Worm (Caenorhabditis elegans) whole organism, L2 larva: ENCODE measurements around the gene pptr-2.

ENCODE experiments used
- F13H6.1 ChIP-seq: sonication (generic microtip); optimal IDR thresholded peaks from 2 replicates; lab custom pipeline; 2016; ENCODE audit warnings: missing genetic modification characterization, missing compliant biosample characterization
- R02D3.7 ChIP-seq: fragments of 150-350 bp; optimal IDR thresholded peaks from 2 replicates; lab custom pipeline; 2014; ENCODE audit warnings: missing biosample characterization, missing genetic modification characterization
- Y55F3AM.14 ChIP-seq: fragments of 200-800 bp; sonication (Bioruptor generic); optimal IDR thresholded peaks from 2 replicates; lab custom pipeline; 2018; ENCODE audit warnings: mild to moderate bottlenecking, missing genetic modification characterization, missing compliant biosample characterization
- ZK546.5 ChIP-seq: sonication (generic microtip); optimal IDR thresholded peaks from 2 replicates; lab custom pipeline; 2017; ENCODE audit warnings: missing biosample characterization, missing genetic modification characterization
- alr-1 ChIP-seq: fragments of 150-350 bp; optimal IDR thresholded peaks from 2 replicates; lab custom pipeline; 2014; ENCODE audit warnings: missing biosample characterization, missing genetic modification characterization
- ama-1 ChIP-seq: fragments of 150-350 bp; optimal IDR thresholded peaks from 2 replicates; lab custom pipeline; 2018; ENCODE audit warnings: inconsistent platforms
- ceh-16 ChIP-seq: fragments of 150-350 bp; optimal IDR thresholded peaks from 2 replicates; lab custom pipeline; 2014; ENCODE audit warnings: missing biosample characterization, missing genetic modification characterization
- ceh-82 ChIP-seq: fragments of 150-350 bp; optimal IDR thresholded peaks from 2 replicates; lab custom pipeline; 2014; ENCODE audit warnings: missing biosample characterization, missing genetic modification characterization
- crh-2 ChIP-seq: sonication (generic microtip); optimal IDR thresholded peaks from 2 replicates; lab custom pipeline; 2017; ENCODE audit warnings: missing biosample characterization, missing genetic modification characterization
- dmd-4 ChIP-seq: sonication (generic microtip); optimal IDR thresholded peaks from 2 replicates; lab custom pipeline; 2017; ENCODE audit warnings: missing biosample characterization, missing genetic modification characterization
- egl-27 ChIP-seq: sonication (generic microtip); optimal IDR thresholded peaks from 3 replicates; lab custom pipeline; 2017; ENCODE audit warnings: missing biosample characterization, missing genetic modification reagents, missing genetic modification characterization
- elt-1 ChIP-seq: fragments of 150-350 bp; optimal IDR thresholded peaks from 2 replicates; lab custom pipeline; 2014; ENCODE audit warnings: missing biosample characterization, missing genetic modification characterization
- elt-3 ChIP-seq: sonication (generic microtip); optimal IDR thresholded peaks from 2 replicates; lab custom pipeline; 2017; ENCODE audit warnings: missing biosample characterization, missing genetic modification characterization
- fos-1 ChIP-seq: fragments of 150-350 bp; optimal IDR thresholded peaks from 2 replicates; lab custom pipeline; 2014; ENCODE audit warnings: missing biosample characterization, missing genetic modification characterization
- gmeb-1 ChIP-seq: fragments of 150-350 bp; optimal IDR thresholded peaks from 2 replicates; lab custom pipeline; 2014; ENCODE audit warnings: missing biosample characterization, missing genetic modification characterization
- lin-11 ChIP-seq: fragments of 150-350 bp; sonication (generic microtip); optimal IDR thresholded peaks from 2 replicates; lab custom pipeline; 2014; ENCODE audit warnings: missing biosample characterization, missing genetic modification characterization, inconsistent platforms, mixed read lengths
- lin-13 ChIP-seq: fragments of 150-350 bp; optimal IDR thresholded peaks from 2 replicates; lab custom pipeline; 2014; ENCODE audit warnings: missing biosample characterization, missing genetic modification reagents, missing genetic modification characterization
- lsy-2 ChIP-seq, 2 experiments: fragments of 150-350 bp in 1 of 2; sonication (generic microtip) in 1 of 2; optimal IDR thresholded peaks; 2 replicates each; lab custom pipeline; 2014 to 2017; ENCODE audit warnings: missing biosample characterization in 2 of 2, missing genetic modification characterization in 2 of 2
- mab-5 ChIP-seq: fragments of 150-350 bp; optimal IDR thresholded peaks from 2 replicates; lab custom pipeline; 2014; ENCODE audit warnings: missing biosample characterization, missing genetic modification characterization
- mbf-1 ChIP-seq: sonication (generic microtip); optimal IDR thresholded peaks from 2 replicates; lab custom pipeline; 2017; ENCODE audit warnings: missing biosample characterization, missing genetic modification characterization
- mdl-1 ChIP-seq, 2 experiments: fragments of 150-350 bp in 1 of 2; sonication (generic microtip) in 1 of 2; optimal IDR thresholded peaks; 2 replicates each; lab custom pipeline; 2017; ENCODE audit warnings: missing biosample characterization in 2 of 2, missing genetic modification characterization in 2 of 2
- nhr-10 ChIP-seq: sonication (generic microtip); optimal IDR thresholded peaks from 2 replicates; lab custom pipeline; 2017; ENCODE audit warnings: missing biosample characterization, missing genetic modification characterization
- nhr-11 ChIP-seq: fragments of 150-350 bp; optimal IDR thresholded peaks from 2 replicates; lab custom pipeline; 2014; ENCODE audit warnings: missing biosample characterization, missing genetic modification characterization
- nhr-129 ChIP-seq: fragments of 150-350 bp; optimal IDR thresholded peaks from 2 replicates; lab custom pipeline; 2014; ENCODE audit warnings: missing biosample characterization, missing genetic modification characterization
- nhr-23 ChIP-seq: fragments of 150-350 bp; optimal IDR thresholded peaks from 2 replicates; lab custom pipeline; 2014; ENCODE audit warnings: missing biosample characterization, missing genetic modification reagents, missing genetic modification characterization
- nhr-237 ChIP-seq: fragments of 150-350 bp; optimal IDR thresholded peaks from 2 replicates; lab custom pipeline; 2014; ENCODE audit warnings: missing biosample characterization, missing genetic modification characterization
- nhr-25 ChIP-seq: fragments of 150-350 bp; sonication (generic microtip); optimal IDR thresholded peaks from 3 replicates; lab custom pipeline; 2014; ENCODE audit warnings: missing biosample characterization, missing genetic modification characterization
- peb-1 ChIP-seq: fragments of 150-350 bp; optimal IDR thresholded peaks from 2 replicates; lab custom pipeline; 2014; ENCODE audit warnings: missing biosample characterization, missing genetic modification characterization
- skn-1 ChIP-seq: sonication (generic microtip); optimal IDR thresholded peaks from 2 replicates; lab custom pipeline; 2017; ENCODE audit warnings: missing biosample characterization, missing genetic modification characterization
- sma-3 ChIP-seq: sonication (generic microtip); optimal IDR thresholded peaks from 2 replicates; lab custom pipeline; 2016; ENCODE audit warnings: missing genetic modification reagents, missing genetic modification characterization, missing compliant biosample characterization
- sma-9 ChIP-seq, 2 experiments: fragments of 150-350 bp in 1 of 2; sonication (generic microtip) in 1 of 2; optimal IDR thresholded peaks; 2 replicates each; lab custom pipeline; 2014 to 2016; ENCODE audit warnings: missing genetic modification characterization in 2 of 2, mild to moderate bottlenecking in 1 of 2, missing biosample characterization in 1 of 2, missing compliant biosample characterization in 1 of 2, missing genetic modification reagents in 1 of 2, moderate library complexity in 1 of 2
- snpc-4 ChIP-seq: fragments of 150-350 bp; optimal IDR thresholded peaks from 2 replicates; lab custom pipeline; 2014; ENCODE audit warnings: missing biosample characterization, missing genetic modification characterization
- unc-39 ChIP-seq: fragments of 150-350 bp; optimal IDR thresholded peaks from 2 replicates; lab custom pipeline; 2014; ENCODE audit warnings: missing biosample characterization, missing genetic modification characterization
- unc-55 ChIP-seq: fragments of 150-350 bp; sonication (generic microtip); optimal IDR thresholded peaks from 3 replicates; lab custom pipeline; 2014; ENCODE audit warnings: missing biosample characterization, missing genetic modification reagents, missing genetic modification characterization
- unc-62 ChIP-seq: fragments of 150-350 bp; optimal IDR thresholded peaks from 2 replicates; lab custom pipeline; 2014; ENCODE audit warnings: missing biosample characterization, missing genetic modification reagents, missing genetic modification characterization
- ztf-11 ChIP-seq: sonication (generic microtip); optimal IDR thresholded peaks from 2 replicates; lab custom pipeline; 2017; ENCODE audit warnings: missing biosample characterization, missing genetic modification characterization
- ztf-4 ChIP-seq: fragments of 150-350 bp; optimal IDR thresholded peaks from 2 replicates; lab custom pipeline; 2014; ENCODE audit warnings: missing biosample characterization, missing genetic modification characterization

pptr-2 gene

ce11 chrV:11029309-11029708 lies 5.4 kb downstream of the pptr-2 start (continued):
- TF ChIP-seq mbf-1 (no peak), sma-3 (GFP tag; lab: Kevin White, UChicago) (peak; percentile 75), nhr-237 (tag; lab: Kevin White, UChicago) (no peak), nhr-129 (tag; lab: Kevin White, UChicago) (no peak), R02D3.7 (tag; lab: Kevin White, UChicago) (no peak), nhr-10 (tag; lab: Kevin White, UChicago) (peak; percentile 16), ZK546.5 (tag; lab: Kevin White, UChicago) (no peak), nhr-23 (tag; lab: Kevin White, UChicago) (no peak), skn-1 (tag; lab: Kevin White, UChicago) (no peak), lin-13 (GFP tag; lab: Kevin White, UChicago) (peak; percentile 20), nhr-11 (tag; lab: Kevin White, UChicago) (no peak), ztf-11 (tag; lab: Kevin White, UChicago) (no peak), dmd-4 (tag; lab: Kevin White, UChicago) (no peak), mdl-1 (tag; optimal IDR thresholded peaks at IDR 0.05; lab: Kevin White, UChicago) (no peak)

ce11 chrV:11027740-11028139 lies 7.0 kb downstream of the pptr-2 start:
- TF ChIP-seq mdl-1 (tag; optimal IDR thresholded peaks at IDR 0.05; lab: Kevin White, UChicago) (no peak), nhr-25 (tag; lab: Kevin White, UChicago) (no peak), mbf-1 (no peak), fos-1 (tag; lab: Kevin White, UChicago) (no peak), lsy-2 (tag; optimal IDR thresholded peaks at IDR 0.05; lab: Kevin White, UChicago) (no peak), lin-13 (GFP tag; lab: Kevin White, UChicago) (no peak), skn-1 (tag; lab: Kevin White, UChicago) (no peak), ZK546.5 (tag; lab: Kevin White, UChicago) (no peak), unc-55 (GFP tag; lab: Kevin White, UChicago) (no peak), Y55F3AM.14 (GFP tag; lab: Kevin White, UChicago) (no peak), elt-3 (tag; lab: Kevin White, UChicago) (no peak), nhr-10 (tag; lab: Kevin White, UChicago) (no peak), ztf-11 (tag; lab: Kevin White, UChicago) (no peak), ceh-82 (tag; lab: Kevin White, UChicago) (no peak), ama-1 (lab: Kevin White, UChicago) (no peak), nhr-129 (tag; lab: Kevin White, UChicago) (no peak)

- TF ChIP-seq nhr-23 (tag; lab: Kevin White, UChicago) (no peak), sma-3 (GFP tag; lab: Kevin White, UChicago) (no peak), unc-55 (GFP tag; lab: Kevin White, UChicago) (no peak), elt-3 (tag; lab: Kevin White, UChicago) (no peak), snpc-4 (tag; lab: Kevin White, UChicago) (no peak), skn-1 (tag; lab: Kevin White, UChicago) (no peak), lsy-2 (tag; optimal IDR thresholded peaks at IDR 0.05; lab: Kevin White, UChicago) (no peak), egl-27 (tag; lab: Kevin White, UChicago) (no peak), elt-1 (tag; lab: Kevin White, UChicago) (no peak), ztf-4 (tag; lab: Kevin White, UChicago) (no peak), gmeb-1 (tag; lab: Kevin White, UChicago) (no peak), alr-1 (tag; lab: Kevin White, UChicago) (no peak), crh-2 (no peak), F13H6.1 (no peak), ceh-16 (tag; lab: Kevin White, UChicago) (no peak), peb-1 (tag; lab: Kevin White, UChicago) (no peak)
- TF ChIP-seq, all 48 proteins: peak for 0
These were observed 11.9 kb downstream of the pptr-2 start, which contains the start of the genes C13G3.12 and hot-6 for ce11 chrV:11022817-11023216. Gene C13G3.12 (minus strand): TSS chrV:11022917. Gene hot-6 (minus strand): TSS chrV:11022937.

- no peak for TF ChIP-seq nhr-10 (tag; lab: Kevin White, UChicago)
- no peak for TF ChIP-seq R02D3.7 (tag; lab: Kevin White, UChicago)
- TF ChIP-seq mbf-1 = no peak
- TF ChIP-seq ceh-16 (tag; lab: Kevin White, UChicago) = no peak
- no peak for TF ChIP-seq elt-3 (tag; lab: Kevin White, UChicago)
- TF ChIP-seq fos-1 (tag; lab: Kevin White, UChicago) = no peak
- TF ChIP-seq unc-39 (tag; lab: Kevin White, UChicago) = no peak
- TF ChIP-seq mab-5 (tag; lab: Kevin White, UChicago) = no peak
- TF ChIP-seq unc-62 = no peak
- TF ChIP-seq sma-9 (GFP tag; optimal IDR thresholded peaks at IDR 0.05; lab: Kevin White, UChicago) = peak; percentile 69
- no peak for TF ChIP-seq sma-9 (tag; optimal IDR thresholded peaks at IDR 0.05; lab: Kevin White, UChicago)
- TF ChIP-seq sma-3 (GFP tag; lab: Kevin White, UChicago) = peak; percentile 57
- TF ChIP-seq lin-11 = no peak
- no peak for TF ChIP-seq skn-1 (tag; lab: Kevin White, UChicago)
- TF ChIP-seq lin-13 (GFP tag; lab: Kevin White, UChicago) = no peak
- TF ChIP-seq ceh-82 (tag; lab: Kevin White, UChicago) = no peak
These were observed 17.7 kb downstream of the pptr-2 start for ce11 chrV:11016846-11017553.
